Worm (Caenorhabditis elegans) whole organism, young adult: ENCODE measurements around the gene tald-1.

Experiments
- F39B2.1 ChIP-seq: fragments of 200-800 bp; sonication (Bioruptor generic); IDR thresholded peaks from 2 replicates; pipeline ENCODE4 v1.3.6; 2022; ENCODE audit warnings: missing genetic modification reagents, missing genetic modification characterization, missing compliant biosample characterization
- aptf-3 ChIP-seq: fragments of 200-800 bp; sonication (Bioruptor generic); IDR thresholded peaks from 2 replicates; pipeline ENCODE4 v1.3.6; 2022; ENCODE audit warnings: missing genetic modification characterization, missing compliant biosample characterization
- ccch-3 ChIP-seq: fragments of 200-800 bp; sonication (Bioruptor generic); optimal IDR thresholded peaks from 2 replicates; lab custom pipeline; 2018; ENCODE audit warnings: mild to moderate bottlenecking, missing genetic modification characterization, missing compliant biosample characterization
- cebp-1 ChIP-seq, 2 experiments: fragments of 200-800 bp in 1 of 2; sonication (Bioruptor generic) in 1 of 2; sonication (generic microtip) in 1 of 2; IDR thresholded peaks in 1 of 2; optimal IDR thresholded peaks in 1 of 2; 2 replicates each; pipeline versions ENCODE4 v1.3.6 to Lab custom; 2017 to 2022; ENCODE audit warnings: missing compliant biosample characterization in 2 of 2, missing genetic modification characterization in 2 of 2, mild to moderate bottlenecking in 1 of 2, missing genetic modification reagents in 1 of 2, moderate library complexity in 1 of 2
- ceh-100 ChIP-seq: fragments of 200-800 bp; sonication (Bioruptor generic); IDR thresholded peaks from 2 replicates; pipeline ENCODE4 v1.3.6; 2022; ENCODE audit warnings: missing genetic modification reagents, missing genetic modification characterization, missing compliant biosample characterization
- nfya-1 ChIP-seq: sonication (generic microtip); optimal IDR thresholded peaks from 2 replicates; lab custom pipeline; 2017; ENCODE audit warnings: antibody characterized with exemption, missing compliant biosample characterization, missing genetic modification characterization, borderline replicate concordance; ENCODE audit not compliant: insufficient read depth
- nfya-2 ChIP-seq: fragments of 200-800 bp; sonication (Bioruptor generic); IDR thresholded peaks from 2 replicates; pipeline ENCODE4 v1.3.6; 2022; ENCODE audit warnings: missing genetic modification reagents, missing genetic modification characterization, missing compliant biosample characterization
- unc-62 ChIP-seq: fragments of 150-350 bp; optimal IDR thresholded peaks from 2 replicates; lab custom pipeline; 2014; ENCODE audit warnings: missing biosample characterization, missing genetic modification reagents, missing genetic modification characterization
- ztf-28 ChIP-seq: fragments of 200-800 bp; sonication (Bioruptor generic); IDR thresholded peaks from 2 replicates; pipeline ENCODE4 v1.3.6; 2022; ENCODE audit warnings: missing genetic modification reagents, missing genetic modification characterization, missing compliant biosample characterization

- no peak for TF ChIP-seq unc-62 (GFP tag; lab: Kevin White, UChicago)
- no peak for TF ChIP-seq ccch-3 (GFP tag; lab: Kevin White, UChicago)
- no peak for TF ChIP-seq ztf-28 (GFP tag; lab: Robert Waterston, UW)
- no peak for TF ChIP-seq aptf-3 (GFP tag; lab: Robert Waterston, UW)
- no peak for TF ChIP-seq nfya-2 (GFP tag; lab: Robert Waterston, UW)
- TF ChIP-seq ceh-100 (GFP tag; lab: Robert Waterston, UW), result no peak
- TF ChIP-seq F39B2.1 (GFP tag; lab: Robert Waterston, UW), result no peak
- TF ChIP-seq nfya-1 (tag; lab: Kevin White, UChicago), result no peak
- TF ChIP-seq cebp-1 (GFP tag; IDR thresholded peaks at IDR 0.05; lab: Robert Waterston, UW), result no peak
- no peak for TF ChIP-seq cebp-1 (tag; optimal IDR thresholded peaks at IDR 0.05; lab: Kevin White, UChicago)
These were observed 24.1 kb downstream of the tald-1 start for ce11 chrIV:4410526-4410925.
